Fruit fly (Drosophila melanogaster): ENCODE data around the gene CG8774.

- TF ChIP-seq Hr83 (GFP tag; optimal IDR thresholded peaks at IDR 0.05; ENCODE audit: poor library complexity, severe bottlenecking) (no peak), Vsx2 (GFP tag; optimal IDR thresholded peaks at IDR 0.05; ENCODE audit: partially characterized antibody) (no peak), Sp1 (GFP tag; optimal IDR thresholded peaks at IDR 0.05) (no peak), usp (GFP tag; optimal IDR thresholded peaks at IDR 0.05) (no peak), woc (GFP tag; optimal IDR thresholded peaks at IDR 0.05) (no peak), h (GFP tag; optimal IDR thresholded peaks at IDR 0.05) (no peak), Hr78 (GFP tag; optimal IDR thresholded peaks at IDR 0.05) (no peak), sv (GFP tag; optimal IDR thresholded peaks at IDR 0.05) (no peak), CrebA (GFP tag; optimal IDR thresholded peaks at IDR 0.05; ENCODE audit: borderline replicate concordance) (no peak)
Measured at dm6 chr3R:13279419-13279818, 19.1 kb upstream of the CG8774 start, which contains the start of gene CG8630.
